Fruit fly (Drosophila melanogaster) whole organism, embryonic: ENCODE measurements around the gene bmm.

Experiments
- Adf1 ChIP-seq: fragments of 200-800 bp; sonication (Bioruptor generic); IDR thresholded peaks from 2 replicates; pipeline ENCODE4 v1.3.6; 2022; ENCODE audit warnings: missing biosample characterization, missing genetic modification characterization
- BEAF-32 ChIP-seq: fragments of 200-800 bp; sonication (Bioruptor generic); optimal IDR thresholded peaks from 3 replicates; lab custom pipeline; 2017; ENCODE audit warnings: missing biosample characterization, missing genetic modification characterization, mild to moderate bottlenecking, moderate library complexity, missing genetic modification reagents
- BtbVII ChIP-seq: fragments of 200-800 bp; sonication (Bioruptor generic); optimal IDR thresholded peaks from 3 replicates; lab custom pipeline; 2017; ENCODE audit warnings: missing biosample characterization, mild to moderate bottlenecking, missing genetic modification characterization
- CG10979 ChIP-seq: fragments of 200-800 bp; sonication (Bioruptor generic); optimal IDR thresholded peaks from 2 replicates; lab custom pipeline; 2018; ENCODE audit warnings: missing biosample characterization, mild to moderate bottlenecking, missing genetic modification characterization, moderate library complexity
- CG12299 ChIP-seq: fragments of 200-800 bp; sonication (Bioruptor generic); optimal IDR thresholded peaks from 2 replicates; lab custom pipeline; 2018; ENCODE audit warnings: missing biosample characterization, mild to moderate bottlenecking, missing genetic modification characterization
- CG12391 ChIP-seq: fragments of 200-800 bp; sonication (Bioruptor generic); optimal IDR thresholded peaks from 3 replicates; lab custom pipeline; 2018; ENCODE audit warnings: missing biosample characterization, mild to moderate bottlenecking, missing genetic modification characterization, moderate library complexity
- CG13894 ChIP-seq: fragments of 200-800 bp; sonication (Bioruptor generic); optimal IDR thresholded peaks from 3 replicates; lab custom pipeline; 2018; ENCODE audit warnings: missing biosample characterization, mild to moderate bottlenecking, missing genetic modification characterization, moderate library complexity
- CG14860 ChIP-seq: fragments of 200-800 bp; sonication (Bioruptor generic); IDR thresholded peaks from 3 replicates; pipeline ENCODE4 v1.3.6; 2022; ENCODE audit warnings: missing biosample characterization, missing genetic modification characterization; ENCODE audit not compliant: partially characterized antibody
- CG1529 ChIP-seq: fragments of 200-800 bp; sonication (Bioruptor generic); optimal IDR thresholded peaks from 3 replicates; lab custom pipeline; 2018; ENCODE audit warnings: missing biosample characterization, missing genetic modification characterization
- CG16779 ChIP-seq: fragments of 200-800 bp; sonication (Bioruptor generic); IDR thresholded peaks from 2 replicates; pipeline ENCODE4 v1.3.6; 2022; ENCODE audit warnings: missing biosample characterization, missing genetic modification characterization
- CG16815 ChIP-seq: fragments of 200-800 bp; sonication (Bioruptor generic); optimal IDR thresholded peaks from 3 replicates; lab custom pipeline; 2017; ENCODE audit warnings: missing biosample characterization, mild to moderate bottlenecking, missing genetic modification characterization
- CG17328 ChIP-seq: fragments of 200-800 bp; sonication (Bioruptor generic); IDR thresholded peaks from 2 replicates; pipeline ENCODE4 v1.3.6; 2022; ENCODE audit warnings: missing biosample characterization, missing genetic modification characterization
- CG17612 ChIP-seq: fragments of 200-800 bp; sonication (Bioruptor generic); IDR thresholded peaks from 2 replicates; pipeline ENCODE4 v1.3.6; 2022; ENCODE audit warnings: missing biosample characterization, missing genetic modification characterization
- CG17912 ChIP-seq: fragments of 200-800 bp; sonication (Bioruptor generic); optimal IDR thresholded peaks from 2 replicates; lab custom pipeline; 2018; ENCODE audit warnings: missing biosample characterization, mild to moderate bottlenecking, missing genetic modification characterization
- CG30020 ChIP-seq: fragments of 200-800 bp; optimal IDR thresholded peaks from 2 replicates; lab custom pipeline; 2019; ENCODE audit warnings: missing biosample characterization, mild to moderate bottlenecking, missing genetic modification characterization, moderate library complexity
- CG30431 ChIP-seq: fragments of 200-800 bp; sonication (Bioruptor generic); optimal IDR thresholded peaks from 2 replicates; lab custom pipeline; 2017; ENCODE audit warnings: missing biosample characterization, missing genetic modification characterization
- CG33557 ChIP-seq: fragments of 200-800 bp; sonication (Bioruptor generic); optimal IDR thresholded peaks from 2 replicates; lab custom pipeline; 2019; ENCODE audit warnings: missing biosample characterization, mild to moderate bottlenecking, missing genetic modification characterization, moderate library complexity
- CG34224 ChIP-seq: fragments of 200-800 bp; sonication (Bioruptor generic); IDR thresholded peaks from 3 replicates; pipeline ENCODE4 v1.3.6; 2022; ENCODE audit warnings: missing biosample characterization, missing genetic modification characterization; ENCODE audit not compliant: partially characterized antibody
- CG4820 ChIP-seq: fragments of 200-800 bp; sonication (Bioruptor generic); optimal IDR thresholded peaks from 3 replicates; lab custom pipeline; 2016; ENCODE audit warnings: missing biosample characterization, missing genetic modification characterization
- CG6175 ChIP-seq: fragments of 200-800 bp; sonication (Bioruptor generic); IDR thresholded peaks from 3 replicates; pipeline ENCODE4 v1.3.6; 2022; ENCODE audit warnings: missing biosample characterization, missing genetic modification characterization
- CG9727 ChIP-seq: fragments of 200-800 bp; sonication (Bioruptor generic); optimal IDR thresholded peaks from 3 replicates; lab custom pipeline; 2017; ENCODE audit warnings: missing biosample characterization, mild to moderate bottlenecking, missing genetic modification characterization
- CG9797 ChIP-seq: fragments of 200-800 bp; sonication (Bioruptor generic); optimal IDR thresholded peaks from 3 replicates; lab custom pipeline; 2018; ENCODE audit warnings: missing biosample characterization, mild to moderate bottlenecking, missing genetic modification characterization
- CG9932 ChIP-seq: fragments of 200-800 bp; sonication (Bioruptor generic); IDR thresholded peaks from 2 replicates; pipeline ENCODE4 v1.3.6; 2022; ENCODE audit warnings: missing biosample characterization, missing genetic modification characterization
- CrebB ChIP-seq: fragments of 200-800 bp; sonication (Bioruptor generic); optimal IDR thresholded peaks from 3 replicates; lab custom pipeline; 2018; ENCODE audit warnings: missing biosample characterization, mild to moderate bottlenecking, missing genetic modification characterization
- Deaf1 ChIP-seq: fragments of 200-800 bp; optimal IDR thresholded peaks from 3 replicates; lab custom pipeline; 2019; ENCODE audit warnings: missing biosample characterization, mild to moderate bottlenecking, missing genetic modification characterization, moderate library complexity
- Ets97D ChIP-seq: fragments of 200-800 bp; sonication (Bioruptor generic); optimal IDR thresholded peaks from 3 replicates; lab custom pipeline; 2016; ENCODE audit warnings: missing biosample characterization, missing genetic modification characterization
- Gsc ChIP-seq: fragments of 200-800 bp; sonication (Bioruptor generic); IDR thresholded peaks from 2 replicates; pipeline ENCODE4 v1.3.6; 2022; ENCODE audit warnings: missing biosample characterization, missing genetic modification characterization
- HLHmδ ChIP-seq: fragments of 200-800 bp; sonication (Bioruptor generic); optimal IDR thresholded peaks from 2 replicates; lab custom pipeline; 2018; ENCODE audit warnings: missing biosample characterization, mild to moderate bottlenecking, missing genetic modification characterization, moderate library complexity
- HmgZ ChIP-seq: fragments of 200-800 bp; sonication (Bioruptor generic); optimal IDR thresholded peaks from 2 replicates; lab custom pipeline; 2018; ENCODE audit warnings: missing biosample characterization, mild to moderate bottlenecking, missing genetic modification characterization
- Hr3 ChIP-seq: fragments of 200-800 bp; sonication (Bioruptor generic); optimal IDR thresholded peaks from 3 replicates; lab custom pipeline; 2016; ENCODE audit warnings: missing biosample characterization, missing genetic modification characterization
- Lpt ChIP-seq: fragments of >200 bp; optimal IDR thresholded peaks from 2 replicates; lab custom pipeline; 2018; ENCODE audit warnings: missing biosample characterization, missing genetic modification characterization
- MESR4 ChIP-seq: fragments of 200-800 bp; sonication (Bioruptor generic); optimal IDR thresholded peaks from 2 replicates; lab custom pipeline; 2018; ENCODE audit warnings: missing biosample characterization, mild to moderate bottlenecking, missing genetic modification characterization, moderate library complexity
- bowl ChIP-seq: fragments of 200-800 bp; sonication (Bioruptor generic); IDR thresholded peaks from 2 replicates; pipeline ENCODE4 v1.3.6; 2022; ENCODE audit warnings: missing biosample characterization, missing genetic modification characterization
- cg ChIP-seq: fragments of 200-800 bp; sonication (Bioruptor generic); optimal IDR thresholded peaks from 3 replicates; lab custom pipeline; 2019; ENCODE audit warnings: missing biosample characterization, mild to moderate bottlenecking, missing genetic modification characterization, moderate library complexity
- chif ChIP-seq, 2 experiments: fragments of 200-800 bp; sonication (Bioruptor generic); optimal IDR thresholded peaks; 3 replicates each; lab custom pipeline; 2016; ENCODE audit warnings: missing biosample characterization in 2 of 2, missing genetic modification characterization in 2 of 2
- ci ChIP-seq: fragments of 200-800 bp; sonication (Bioruptor generic); IDR thresholded peaks from 3 replicates; pipeline ENCODE4 v1.3.6; 2022; ENCODE audit warnings: missing biosample characterization, missing genetic modification characterization
- crp ChIP-seq, 2 experiments: fragments of 200-800 bp; sonication (Bioruptor generic); optimal IDR thresholded peaks; 2 replicates in 1 of 2; 3 replicates in 1 of 2; lab custom pipeline; 2017; ENCODE audit warnings: missing biosample characterization in 2 of 2, missing genetic modification characterization in 2 of 2, mild to moderate bottlenecking in 1 of 2, moderate library complexity in 1 of 2
- dmrt11E ChIP-seq: fragments of 200-800 bp; sonication (Bioruptor generic); optimal IDR thresholded peaks from 3 replicates; lab custom pipeline; 2018; ENCODE audit warnings: missing biosample characterization, mild to moderate bottlenecking, missing genetic modification characterization, moderate library complexity
- eyg ChIP-seq: fragments of 200-800 bp; sonication (Bioruptor generic); optimal IDR thresholded peaks from 3 replicates; lab custom pipeline; 2016; ENCODE audit warnings: missing biosample characterization, missing genetic modification characterization
- gcm ChIP-seq: fragments of 200-800 bp; sonication (Bioruptor generic); optimal IDR thresholded peaks from 2 replicates; lab custom pipeline; 2019; ENCODE audit warnings: missing biosample characterization, mild to moderate bottlenecking, missing genetic modification characterization, moderate library complexity
- gsb ChIP-seq: fragments of 200-800 bp; sonication (Bioruptor generic); IDR thresholded peaks from 2 replicates; pipeline ENCODE4 v1.3.6; 2022; ENCODE audit warnings: missing biosample characterization, missing genetic modification characterization
- pros ChIP-seq: fragments of 200-800 bp; sonication (Bioruptor generic); optimal IDR thresholded peaks from 3 replicates; lab custom pipeline; 2019; ENCODE audit warnings: missing biosample characterization, mild to moderate bottlenecking, missing genetic modification characterization, moderate library complexity
- ro ChIP-seq: fragments of 200-800 bp; sonication (Bioruptor generic); IDR thresholded peaks from 2 replicates; pipeline ENCODE4 v1.3.6; 2022; ENCODE audit warnings: missing biosample characterization, missing genetic modification characterization
- sd ChIP-seq: fragments of 200-800 bp; sonication (Bioruptor generic); optimal IDR thresholded peaks from 3 replicates; lab custom pipeline; 2018; ENCODE audit warnings: missing biosample characterization, mild to moderate bottlenecking, missing genetic modification characterization, moderate library complexity
- sens ChIP-seq: fragments of 200-800 bp; sonication (Bioruptor generic); peaks from one replicate; lab custom pipeline; 2016; ENCODE audit warnings: missing biosample characterization, missing genetic modification characterization
- seq ChIP-seq: fragments of 200-800 bp; sonication (Bioruptor generic); IDR thresholded peaks from 2 replicates; pipeline ENCODE4 v1.3.6; 2022; ENCODE audit warnings: missing biosample characterization, missing genetic modification characterization
- sisA ChIP-seq: fragments of 200-800 bp; sonication (Bioruptor generic); IDR thresholded peaks from 2 replicates; pipeline ENCODE4 v1.3.6; 2022; ENCODE audit warnings: missing biosample characterization, missing genetic modification characterization
- sna ChIP-seq: fragments of 200-800 bp; sonication (Bioruptor generic); IDR thresholded peaks from 2 replicates; pipeline ENCODE4 v1.3.6; 2022; ENCODE audit warnings: missing biosample characterization, missing genetic modification characterization; ENCODE audit not compliant: partially characterized antibody
- wdn ChIP-seq: fragments of 200-800 bp; sonication (Bioruptor generic); IDR thresholded peaks from 2 replicates; pipeline ENCODE4 v1.3.6; 2022; ENCODE audit warnings: missing biosample characterization, missing genetic modification characterization

bmm gene

dm6 chr3L:14781082-14781862, 4.9 kb downstream of the bmm start (continued):
- TF ChIP-seq CG12391 (peak; percentile 73), pros (GFP tag; lab: Kevin White, UChicago) (peak; percentile 99), Deaf1 (tag; lab: Kevin White, UChicago) (peak; percentile 28), CG16815 (GFP tag; lab: Kevin White, UChicago) (peak; percentile 23), BtbVII (GFP tag; lab: Kevin White, UChicago) (peak; percentile 57), ro (GFP tag; lab: Robert Waterston, UW) (no peak), CG17328 (peak; percentile 35), CG33557 (GFP tag; lab: Kevin White, UChicago) (peak; percentile 77), CG6175 (GFP tag; lab: Robert Waterston, UW) (no peak), Adf1 (GFP tag; lab: Robert Waterston, UW) (no peak; the same call in 1 of the 2 replicates), HLHmδ (GFP tag; lab: Kevin White, UChicago) (peak; percentile 46), crp (GFP tag; optimal IDR thresholded peaks at IDR 0.05; lab: Kevin White, UChicago) (peak in 1 of 2 experiments; percentile 67), ci (peak; percentile 74; the same call in 2 of the 3 replicates), MESR4 (GFP tag; lab: Kevin White, UChicago) (no peak), sna (GFP tag; lab: Robert Waterston, UW) (peak; percentile 51; the same call in 1 of the 2 replicates), wdn (GFP tag; lab: Robert Waterston, UW) (no peak), sd (tag; lab: Kevin White, UChicago) (peak; percentile 94), gcm (GFP tag; lab: Kevin White, UChicago) (peak; percentile 72), CG4820 (GFP tag; lab: Kevin White, UChicago) (peak; percentile 61), CG13894 (tag; lab: Kevin White, UChicago) (peak; percentile 54), BEAF-32 (GFP tag; lab: Kevin White, UChicago) (peak; percentile 13), eyg (GFP tag; lab: Kevin White, UChicago) (peak; percentile 34), Hr3 (GFP tag; lab: Kevin White, UChicago) (peak; percentile 59), CG34224 (GFP tag; lab: Robert Waterston, UW) (peak; percentile 62), CG16779 (no peak), chif (GFP tag; optimal IDR thresholded peaks at IDR 0.05; lab: Kevin White, UChicago) (peak; percentile 26 to 63), bowl (GFP tag; lab: Robert Waterston, UW) (no peak), seq (GFP tag; lab: Robert Waterston, UW) (peak; percentile 80; the same call in 1 of the 2 replicates), CG9727 (GFP tag; lab: Kevin White, UChicago) (peak; percentile 86), CG30431 (GFP tag; lab: Kevin White, UChicago) (peak; percentile 55), Lpt (GFP tag; lab: Kevin White, UChicago) (no peak), CG9797 (no peak), Ets97D (GFP tag; lab: Kevin White, UChicago) (peak; percentile 14), CG9932 (0 out of 2 replicates have a peak, but pooled peaks have one; percentile 13), CG12299 (tag; lab: Kevin White, UChicago) (peak; percentile 42), CG30020 (tag; lab: Kevin White, UChicago) (peak; percentile 35), CG17912 (GFP tag; lab: Kevin White, UChicago) (no peak), dmrt11E (tag; lab: Kevin White, UChicago) (peak; percentile 63), sisA (GFP tag; lab: Robert Waterston, UW) (peak; percentile 56), HmgZ (peak; percentile 50), CrebB (tag; lab: Kevin White, UChicago) (peak; percentile 80), CG14860 (no peak), CG1529 (peak; percentile 6), CG17612 (GFP tag; lab: Robert Waterston, UW) (no peak), sens (peak; percentile 95), gsb (GFP tag; lab: Robert Waterston, UW) (no peak), CG10979 (tag; lab: Kevin White, UChicago) (peak; percentile 73), Gsc (GFP tag; lab: Robert Waterston, UW) (no peak), cg (GFP tag; lab: Kevin White, UChicago) (peak; percentile 97)
